Worm (Caenorhabditis elegans) whole organism, young adult: Measurements from ENCODE around the gene pycr-4.

Source experiments
- B0336.3 ChIP-seq: fragments of 200-800 bp; sonication (Bioruptor generic); IDR thresholded peaks from 2 replicates; pipeline ENCODE4 v1.3.6; 2022; ENCODE audit warnings: missing genetic modification characterization, missing compliant biosample characterization
- F49E8.2 ChIP-seq: sonication (generic microtip); optimal IDR thresholded peaks from 3 replicates; lab custom pipeline; 2017; ENCODE audit warnings: missing genetic modification characterization, mild to moderate bottlenecking, missing compliant biosample characterization, antibody characterized with exemption, moderate library complexity; ENCODE audit not compliant: insufficient read depth

- TF ChIP-seq B0336.3 (GFP tag; lab: Robert Waterston, UW) (no peak), F49E8.2 (no peak)
Measured at ce11 chrIV:7521591-7521990, 44.5 kb upstream of the pycr-4 start.
